Worm (Caenorhabditis elegans): ENCODE results near the gene srx-128.
A peak's percentile ranks its signal among the peaks of the same experiment; 100 is the strongest.

Gene srx-128

ce11 chrV:13879241-13879640, 42.0 kb downstream of the srx-128 start, which contains the start of gene lbp-7:
lbp-7 (plus strand) TSS chrV:13879552.
- no peak for TF ChIP-seq nhr-25 (tag; optimal IDR thresholded peaks at IDR 0.05)
- TF ChIP-seq elt-1 (tag; optimal IDR thresholded peaks at IDR 0.05): no peak
- no peak for TF ChIP-seq zag-1 (tag; optimal IDR thresholded peaks at IDR 0.05)
- no peak for TF ChIP-seq aly-2 (tag; optimal IDR thresholded peaks at IDR 0.05)
- TF ChIP-seq mdl-1 (tag; optimal IDR thresholded peaks at IDR 0.05): no peak
- TF ChIP-seq nfya-1 (tag; optimal IDR thresholded peaks at IDR 0.05; ENCODE audit: insufficient read depth): no peak
- peak; percentile 94 for TF ChIP-seq pqm-1 (tag; optimal IDR thresholded peaks at IDR 0.05)
- TF ChIP-seq ceh-28 (tag; optimal IDR thresholded peaks at IDR 0.05): no peak
- no peak for TF ChIP-seq snpc-4 (tag; optimal IDR thresholded peaks at IDR 0.05)
- peak; percentile 41 for TF ChIP-seq pha-4 (tag; optimal IDR thresholded peaks at IDR 0.05)
- peak; percentile 23 for TF ChIP-seq jun-1 (tag; optimal IDR thresholded peaks at IDR 0.05)
- peak; percentile 93 for TF ChIP-seq elt-2 (tag; optimal IDR thresholded peaks at IDR 0.05)

- TF ChIP-seq nhr-11 (tag; optimal IDR thresholded peaks at IDR 0.05) (no peak), pha-4 (tag; optimal IDR thresholded peaks at IDR 0.05) (peak; percentile 56), lin-15B (tag; optimal IDR thresholded peaks at IDR 0.05) (peak; percentile 63), snpc-4 (tag; optimal IDR thresholded peaks at IDR 0.05) (peak; percentile 28), elt-2 (tag; optimal IDR thresholded peaks at IDR 0.05) (no peak), nhr-76 (tag; optimal IDR thresholded peaks at IDR 0.05) (no peak), R02D3.7 (tag; optimal IDR thresholded peaks at IDR 0.05) (no peak), nhr-43 (tag; optimal IDR thresholded peaks at IDR 0.05; ENCODE audit: poor library complexity, severe bottlenecking) (peak; percentile 30), aly-2 (tag; optimal IDR thresholded peaks at IDR 0.05) (no peak), lsy-12 (tag; optimal IDR thresholded peaks at IDR 0.05) (no peak), nhr-25 (tag; optimal IDR thresholded peaks at IDR 0.05) (peak; percentile 19), nfya-1 (tag; optimal IDR thresholded peaks at IDR 0.05; ENCODE audit: insufficient read depth) (peak; percentile 20)
Measured at ce11 chrV:13880163-13880562, 42.9 kb downstream of the srx-128 start.

- TF ChIP-seq nhr-28 (tag; optimal IDR thresholded peaks at IDR 0.05): no peak
- no peak for TF ChIP-seq ceh-16 (tag; optimal IDR thresholded peaks at IDR 0.05)
- TF ChIP-seq egl-5 (tag; optimal IDR thresholded peaks at IDR 0.05): no peak
- no peak for TF ChIP-seq nhr-12 (tag; optimal IDR thresholded peaks at IDR 0.05)
- TF ChIP-seq skn-1 (tag; optimal IDR thresholded peaks at IDR 0.05): no peak
- no peak for TF ChIP-seq fkh-2 (tag; optimal IDR thresholded peaks at IDR 0.05)
- TF ChIP-seq jun-1 (tag; optimal IDR thresholded peaks at IDR 0.05): no peak
- no peak for TF ChIP-seq zag-1 (tag; optimal IDR thresholded peaks at IDR 0.05)
- TF ChIP-seq snpc-4 (tag; optimal IDR thresholded peaks at IDR 0.05): no peak
- no peak for TF ChIP-seq R02D3.7 (tag; optimal IDR thresholded peaks at IDR 0.05)
- TF ChIP-seq mdl-1 (tag; optimal IDR thresholded peaks at IDR 0.05): no peak
- no peak for TF ChIP-seq pqm-1 (tag; optimal IDR thresholded peaks at IDR 0.05)
Measured at ce11 chrV:13880607-13881006, 43.3 kb downstream of the srx-128 start, which contains the start of gene T22G5.3. T22G5.3 (plus strand) TSS chrV:13880907.

- no peak for TF ChIP-seq nhr-28 (tag; optimal IDR thresholded peaks at IDR 0.05)
- no peak for TF ChIP-seq egl-5 (tag; optimal IDR thresholded peaks at IDR 0.05)
- no peak for TF ChIP-seq sea-2 (GFP tag; optimal IDR thresholded peaks at IDR 0.05)
- no peak for TF ChIP-seq unc-62 (GFP tag; optimal IDR thresholded peaks at IDR 0.05)
- TF ChIP-seq snpc-4 (tag; optimal IDR thresholded peaks at IDR 0.05): no peak
- TF ChIP-seq lin-39 (tag; optimal IDR thresholded peaks at IDR 0.05): no peak
- TF ChIP-seq ZK546.5 (tag; optimal IDR thresholded peaks at IDR 0.05): no peak
- no peak for TF ChIP-seq fkh-2 (tag; optimal IDR thresholded peaks at IDR 0.05)
- no peak for TF ChIP-seq ama-1 (optimal IDR thresholded peaks at IDR 0.05)
- TF ChIP-seq ceh-82 (tag; optimal IDR thresholded peaks at IDR 0.05): no peak
- TF ChIP-seq lsy-12 (tag; optimal IDR thresholded peaks at IDR 0.05): no peak
- no peak for TF ChIP-seq elt-3 (tag; optimal IDR thresholded peaks at IDR 0.05)
- TF ChIP-seq ztf-11 (tag; optimal IDR thresholded peaks at IDR 0.05): no peak
- no peak for TF ChIP-seq mdl-1 (tag; optimal IDR thresholded peaks at IDR 0.05)
- no peak for TF ChIP-seq nhr-43 (tag; optimal IDR thresholded peaks at IDR 0.05; ENCODE audit: poor library complexity, severe bottlenecking)
- no peak for TF ChIP-seq ztf-4 (tag; optimal IDR thresholded peaks at IDR 0.05)
- no peak for TF ChIP-seq fos-1 (tag; optimal IDR thresholded peaks at IDR 0.05)
- TF ChIP-seq R02D3.7 (tag; optimal IDR thresholded peaks at IDR 0.05): no peak
- no peak for TF ChIP-seq ceh-16 (tag; optimal IDR thresholded peaks at IDR 0.05)
Measured at ce11 chrV:13887358-13887757, 50.1 kb downstream of the srx-128 start, which contains the start of gene srsx-19. srsx-19 (plus strand) TSS chrV:13887658.

Measured in whole organism, L3 larva.